Fruit fly (Drosophila melanogaster) whole organism, embryonic: ENCODE data around the gene FucTD.

Experiments
- Bgb ChIP-seq: fragments of 200-800 bp; sonication (Bioruptor generic); IDR thresholded peaks from 2 replicates; pipeline ENCODE4 v1.3.6; 2022; ENCODE audit warnings: missing biosample characterization, missing genetic modification characterization; ENCODE audit not compliant: partially characterized antibody
- C15 ChIP-seq: fragments of 200-800 bp; sonication (Bioruptor generic); IDR thresholded peaks from 3 replicates; pipeline ENCODE4 v1.3.6; 2022; ENCODE audit warnings: missing biosample characterization, missing genetic modification characterization
- CG10267 ChIP-seq: fragments of 200-800 bp; sonication (Bioruptor generic); optimal IDR thresholded peaks from 2 replicates; lab custom pipeline; 2018; ENCODE audit warnings: missing biosample characterization, mild to moderate bottlenecking, missing genetic modification characterization, moderate library complexity
- CG11504 ChIP-seq: fragments of 200-800 bp; sonication (Bioruptor generic); optimal IDR thresholded peaks from 3 replicates; lab custom pipeline; 2019; ENCODE audit warnings: missing biosample characterization, mild to moderate bottlenecking, missing genetic modification characterization, moderate library complexity
- CG12744 ChIP-seq: fragments of 200-800 bp; sonication (Bioruptor generic); optimal IDR thresholded peaks from 2 replicates; lab custom pipeline; 2016; ENCODE audit warnings: missing biosample characterization, missing genetic modification characterization
- CG13287 ChIP-seq: fragments of 200-800 bp; sonication (Bioruptor generic); IDR thresholded peaks from 2 replicates; pipeline ENCODE4 v1.3.6; 2022; ENCODE audit warnings: missing biosample characterization, missing genetic modification characterization; ENCODE audit not compliant: partially characterized antibody
- CG13296 ChIP-seq: fragments of 200-800 bp; sonication (Bioruptor generic); optimal IDR thresholded peaks from 3 replicates; lab custom pipeline; 2018; ENCODE audit warnings: missing biosample characterization, mild to moderate bottlenecking, missing genetic modification characterization
- CG15479 ChIP-seq: fragments of 200-800 bp; sonication (Bioruptor generic); optimal IDR thresholded peaks from 3 replicates; lab custom pipeline; 2019; ENCODE audit warnings: missing biosample characterization, mild to moderate bottlenecking, missing genetic modification characterization, moderate library complexity
- CG15601 ChIP-seq: fragments of 200-800 bp; sonication (Bioruptor generic); optimal IDR thresholded peaks from 3 replicates; lab custom pipeline; 2019; ENCODE audit warnings: missing biosample characterization, mild to moderate bottlenecking, missing genetic modification characterization, moderate library complexity
- CG17328 ChIP-seq: fragments of 200-800 bp; sonication (Bioruptor generic); IDR thresholded peaks from 2 replicates; pipeline ENCODE4 v1.3.6; 2022; ENCODE audit warnings: missing biosample characterization, missing genetic modification characterization
- CG17361 ChIP-seq: fragments of 200-800 bp; sonication (Bioruptor generic); IDR thresholded peaks from 3 replicates; pipeline ENCODE4 v1.3.6; 2022; ENCODE audit warnings: missing biosample characterization, missing genetic modification characterization
- CG18476 ChIP-seq: fragments of 200-800 bp; sonication (Bioruptor generic); optimal IDR thresholded peaks from 2 replicates; lab custom pipeline; 2016; ENCODE audit warnings: missing biosample characterization, mild to moderate bottlenecking, missing genetic modification characterization
- CG2129 ChIP-seq: fragments of 200-800 bp; sonication (Bioruptor generic); IDR thresholded peaks from 2 replicates; pipeline ENCODE4 v1.3.6; 2022; ENCODE audit warnings: missing biosample characterization, missing genetic modification characterization; ENCODE audit not compliant: partially characterized antibody
- CG2678 ChIP-seq: fragments of 200-800 bp; sonication (Bioruptor generic); optimal IDR thresholded peaks from 3 replicates; lab custom pipeline; 2019; ENCODE audit warnings: missing biosample characterization, mild to moderate bottlenecking, missing genetic modification characterization, moderate library complexity
- CG30403 ChIP-seq: fragments of 200-800 bp; sonication (Bioruptor generic); optimal IDR thresholded peaks from 3 replicates; lab custom pipeline; 2016; ENCODE audit warnings: missing biosample characterization, missing genetic modification characterization
- CG3065 ChIP-seq: fragments of 200-800 bp; sonication (Bioruptor generic); optimal IDR thresholded peaks from 2 replicates; lab custom pipeline; 2016; ENCODE audit warnings: missing biosample characterization, missing genetic modification characterization
- CG4360 ChIP-seq: fragments of 200-800 bp; sonication (Bioruptor generic); IDR thresholded peaks from 2 replicates; pipeline ENCODE4 v1.3.6; 2022; ENCODE audit warnings: missing biosample characterization, missing genetic modification characterization
- CG6272 ChIP-seq: fragments of 200-800 bp; sonication (Bioruptor generic); IDR thresholded peaks from 2 replicates; pipeline ENCODE4 v1.3.6; 2022; ENCODE audit warnings: missing biosample characterization, missing genetic modification characterization
- CG6654 ChIP-seq: fragments of 200-800 bp; sonication (Bioruptor generic); optimal IDR thresholded peaks from 2 replicates; lab custom pipeline; 2017; ENCODE audit warnings: missing biosample characterization, mild to moderate bottlenecking, missing genetic modification characterization
- CG7745 ChIP-seq: fragments of 200-800 bp; sonication (Bioruptor generic); optimal IDR thresholded peaks from 2 replicates; lab custom pipeline; 2018; ENCODE audit warnings: missing biosample characterization, mild to moderate bottlenecking, missing genetic modification characterization, moderate library complexity
- CG8290 ChIP-seq, 3 experiments: fragments of 200-800 bp; sonication (Bioruptor generic); optimal IDR thresholded peaks; 2 replicates each; lab custom pipeline; 2016 to 2019; ENCODE audit warnings: missing biosample characterization in 3 of 3, missing genetic modification characterization in 3 of 3, mild to moderate bottlenecking in 2 of 3, moderate library complexity in 1 of 3
- CG9609 ChIP-seq: fragments of 200-800 bp; sonication (Bioruptor generic); optimal IDR thresholded peaks from 3 replicates; lab custom pipeline; 2016; ENCODE audit warnings: missing biosample characterization, missing genetic modification characterization
- Dad ChIP-seq: fragments of 200-800 bp; sonication (Bioruptor generic); optimal IDR thresholded peaks from 3 replicates; lab custom pipeline; 2016; ENCODE audit warnings: missing biosample characterization, missing genetic modification characterization
- Dip2 ChIP-seq: fragments of 200-800 bp; sonication (Bioruptor generic); IDR thresholded peaks from 2 replicates; pipeline ENCODE4 v1.3.6; 2022; ENCODE audit warnings: missing biosample characterization, missing genetic modification characterization
- Dll ChIP-seq: fragments of 200-800 bp; sonication (Bioruptor generic); IDR thresholded peaks from 4 replicates; pipeline ENCODE4 v1.3.6; 2022; ENCODE audit warnings: missing biosample characterization, missing genetic modification characterization; ENCODE audit not compliant: partially characterized antibody
- E2f2 ChIP-seq: fragments of 200-800 bp; sonication (Bioruptor generic); IDR thresholded peaks from 2 replicates; pipeline ENCODE4 v1.3.6; 2022; ENCODE audit warnings: missing biosample characterization, missing genetic modification characterization
- Meics ChIP-seq: fragments of 200-800 bp; sonication (Bioruptor generic); optimal IDR thresholded peaks from 2 replicates; lab custom pipeline; 2017; ENCODE audit warnings: missing biosample characterization, mild to moderate bottlenecking, missing genetic modification characterization
- Nf-YC ChIP-seq: fragments of 200-800 bp; optimal IDR thresholded peaks from 3 replicates; lab custom pipeline; 2019; ENCODE audit warnings: missing biosample characterization, mild to moderate bottlenecking, missing genetic modification characterization, moderate library complexity
- Spps ChIP-seq: fragments of 200-800 bp; sonication (Bioruptor generic); optimal IDR thresholded peaks from 2 replicates; lab custom pipeline; 2018; ENCODE audit warnings: missing biosample characterization, mild to moderate bottlenecking, missing genetic modification characterization
- Xbp1 ChIP-seq: fragments of 200-800 bp; sonication (Bioruptor generic); optimal IDR thresholded peaks from 3 replicates; lab custom pipeline; 2016; ENCODE audit warnings: missing biosample characterization, mild to moderate bottlenecking, missing genetic modification characterization
- aop ChIP-seq: fragments of 200-800 bp; sonication (Bioruptor generic); IDR thresholded peaks from 2 replicates; pipeline ENCODE4 v1.3.6; 2022; ENCODE audit warnings: missing biosample characterization, missing genetic modification characterization
- ase ChIP-seq: fragments of 200-800 bp; sonication (Bioruptor generic); IDR thresholded peaks from 3 replicates; pipeline ENCODE4 v1.3.6; 2022; ENCODE audit warnings: missing biosample characterization, missing genetic modification characterization
- bab2 ChIP-seq: fragments of 200-800 bp; sonication (Bioruptor generic); optimal IDR thresholded peaks from 2 replicates; lab custom pipeline; 2016; ENCODE audit warnings: missing biosample characterization, missing genetic modification characterization
- caup ChIP-seq: fragments of 200-800 bp; sonication (Bioruptor generic); optimal IDR thresholded peaks from 3 replicates; lab custom pipeline; 2017; ENCODE audit warnings: missing biosample characterization, mild to moderate bottlenecking, missing genetic modification characterization, moderate library complexity; ENCODE audit not compliant: severe bottlenecking
- cg ChIP-seq: fragments of 200-800 bp; sonication (Bioruptor generic); optimal IDR thresholded peaks from 3 replicates; lab custom pipeline; 2019; ENCODE audit warnings: missing biosample characterization, mild to moderate bottlenecking, missing genetic modification characterization, moderate library complexity
- danr ChIP-seq: fragments of 200-800 bp; sonication (Bioruptor generic); IDR thresholded peaks from 2 replicates; pipeline ENCODE4 v1.3.6; 2022; ENCODE audit warnings: missing biosample characterization, missing genetic modification characterization
- dimm ChIP-seq: fragments of 200-800 bp; sonication (Bioruptor generic); IDR thresholded peaks from 2 replicates; pipeline ENCODE4 v1.3.6; 2022; ENCODE audit warnings: missing biosample characterization, missing genetic modification characterization
- dysf ChIP-seq: fragments of 200-800 bp; sonication (Bioruptor generic); IDR thresholded peaks from 3 replicates; pipeline ENCODE4 v1.3.6; 2022; ENCODE audit warnings: missing biosample characterization, missing genetic modification characterization
- ewg ChIP-seq: fragments of 200-800 bp; sonication (Bioruptor generic); optimal IDR thresholded peaks from 3 replicates; lab custom pipeline; 2017; ENCODE audit warnings: mild to moderate bottlenecking, missing biosample characterization, missing genetic modification reagents, missing genetic modification characterization
- ftz-f1 ChIP-seq: fragments of 200-800 bp; sonication (Bioruptor generic); optimal IDR thresholded peaks from 2 replicates; lab custom pipeline; 2016; ENCODE audit warnings: missing biosample characterization, missing genetic modification characterization
- gsb-n ChIP-seq: fragments of 200-800 bp; sonication (Bioruptor generic); optimal IDR thresholded peaks from 3 replicates; lab custom pipeline; 2018; ENCODE audit warnings: missing biosample characterization, mild to moderate bottlenecking, missing genetic modification characterization
- kay ChIP-seq: fragments of 200-800 bp; sonication (Bioruptor generic); optimal IDR thresholded peaks from 2 replicates; lab custom pipeline; 2016; ENCODE audit warnings: missing biosample characterization, missing genetic modification characterization
- peb ChIP-seq: fragments of 200-800 bp; sonication (Bioruptor generic); IDR thresholded peaks from 2 replicates; pipeline ENCODE4 v1.3.6; 2022; ENCODE audit warnings: missing biosample characterization, missing genetic modification characterization
- pzg ChIP-seq: fragments of 200-800 bp; sonication (Bioruptor generic); optimal IDR thresholded peaks from 3 replicates; lab custom pipeline; 2018; ENCODE audit warnings: missing biosample characterization, mild to moderate bottlenecking, missing genetic modification characterization, moderate library complexity
- rib ChIP-seq: fragments of 200-800 bp; sonication (Bioruptor generic); IDR thresholded peaks from 2 replicates; pipeline ENCODE4 v1.3.6; 2022; ENCODE audit warnings: missing biosample characterization, missing genetic modification characterization
- shn ChIP-seq: fragments of 200-800 bp; sonication (Bioruptor generic); optimal IDR thresholded peaks from 3 replicates; lab custom pipeline; 2016; ENCODE audit warnings: missing biosample characterization, missing genetic modification characterization
- sna ChIP-seq: fragments of 200-800 bp; sonication (Bioruptor generic); IDR thresholded peaks from 2 replicates; pipeline ENCODE4 v1.3.6; 2022; ENCODE audit warnings: missing biosample characterization, missing genetic modification characterization; ENCODE audit not compliant: partially characterized antibody
- tgo ChIP-seq: fragments of 200-800 bp; sonication (Bioruptor generic); IDR thresholded peaks from 3 replicates; pipeline ENCODE4 v1.3.6; 2022; ENCODE audit warnings: missing biosample characterization, missing genetic modification characterization
- ttk ChIP-seq: fragments of 200-800 bp; sonication (Bioruptor generic); IDR thresholded peaks from 2 replicates; pipeline ENCODE4 v2.1.2; 2022; ENCODE audit warnings: missing biosample characterization, missing genetic modification characterization
- zfh1 ChIP-seq: fragments of 200-800 bp; sonication (Bioruptor generic); IDR thresholded peaks from 3 replicates; pipeline ENCODE4 v1.3.6; 2022; ENCODE audit warnings: missing biosample characterization, missing genetic modification characterization

Gene FucTD

DNA sequence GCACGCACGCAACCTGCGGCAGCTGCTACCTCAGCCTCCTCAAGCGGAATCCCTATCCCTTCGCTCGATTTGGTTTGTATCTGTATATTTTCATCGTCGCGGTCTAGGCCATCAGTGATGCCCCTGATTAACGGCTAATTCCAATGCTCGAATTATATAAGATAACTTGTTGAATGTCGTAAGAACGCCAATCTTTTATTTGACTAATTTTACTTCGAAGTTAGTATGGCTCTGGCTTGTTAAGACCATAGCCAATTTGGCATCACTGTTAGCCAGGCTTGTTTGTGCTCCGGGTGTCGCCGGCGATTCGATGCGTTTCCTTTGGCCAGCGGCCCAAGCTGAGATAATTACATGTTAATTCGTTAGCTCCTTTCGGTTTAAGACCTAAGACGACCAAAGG is 2.0 kb upstream of the FucTD start (continued):
- no peak for TF ChIP-seq Spps (tag; lab: Kevin White, UChicago)
- TF ChIP-seq tgo (GFP tag; lab: Robert Waterston, UW): peak; percentile 43; the same call in 1 of the 3 replicates
- peak; percentile 95 for TF ChIP-seq zfh1 (GFP tag; lab: Robert Waterston, UW)
- no peak for TF ChIP-seq Dip2 (GFP tag; lab: Robert Waterston, UW)
- no peak for TF ChIP-seq caup
- peak; percentile 2 for TF ChIP-seq CG3065 (GFP tag; lab: Kevin White, UChicago)
- peak; percentile 70 for TF ChIP-seq peb (GFP tag; lab: Robert Waterston, UW)
- peak; percentile 13; the same call in 1 of the 2 replicates for TF ChIP-seq E2f2 (GFP tag; lab: Robert Waterston, UW)
- peak; percentile 14 for TF ChIP-seq CG9609 (GFP tag; lab: Kevin White, UChicago)
- no peak for TF ChIP-seq CG11504 (tag; lab: Kevin White, UChicago)
- no peak for TF ChIP-seq sna (GFP tag; lab: Robert Waterston, UW)
- TF ChIP-seq pzg (GFP tag; lab: Kevin White, UChicago): no peak
- TF ChIP-seq CG2678 (tag; lab: Kevin White, UChicago): peak; percentile 13
- no peak for TF ChIP-seq ewg (GFP tag; lab: Kevin White, UChicago)
- TF ChIP-seq Xbp1 (GFP tag; lab: Kevin White, UChicago): peak; percentile 40
- TF ChIP-seq C15: 0 out of 3 replicates have a peak, but pooled peaks have one; percentile 18
- no peak for TF ChIP-seq danr
- no peak for TF ChIP-seq dimm
- no peak for TF ChIP-seq Bgb (GFP tag; lab: Robert Waterston, UW)
- TF ChIP-seq CG13287 (GFP tag; lab: Robert Waterston, UW): no peak
- TF ChIP-seq CG2129: no peak
- TF ChIP-seq CG17328 (GFP tag; lab: Robert Waterston, UW): peak; percentile 81
- peak; percentile 23 for TF ChIP-seq CG15601 (tag; lab: Kevin White, UChicago)
- TF ChIP-seq CG10267 (tag; lab: Kevin White, UChicago): peak; percentile 37
- TF ChIP-seq Dll (GFP tag; lab: Robert Waterston, UW): no peak
- TF ChIP-seq ttk (GFP tag; lab: Robert Waterston, UW): peak; percentile 54
- TF ChIP-seq CG13296: no peak
- TF ChIP-seq gsb-n: peak; percentile 70
- TF ChIP-seq Meics (GFP tag; lab: Kevin White, UChicago): no peak
- peak; percentile 15 for TF ChIP-seq CG8290 (GFP tag; optimal IDR thresholded peaks at IDR 0.05; lab: Kevin White, UChicago)
- TF ChIP-seq CG8290 (tag; optimal IDR thresholded peaks at IDR 0.05; lab: Kevin White, UChicago): peak in 1 of 2 experiments; percentile 55
- no peak for TF ChIP-seq Dad
- no peak for TF ChIP-seq shn (GFP tag; lab: Kevin White, UChicago)
- TF ChIP-seq CG6654: no peak
- no peak for TF ChIP-seq kay (GFP tag; lab: Kevin White, UChicago)
- TF ChIP-seq CG7745 (tag; lab: Kevin White, UChicago): no peak
- TF ChIP-seq bab2 (GFP tag; lab: Kevin White, UChicago): no peak
- TF ChIP-seq CG4360 (GFP tag; lab: Robert Waterston, UW): peak; percentile 48; the same call in 1 of the 2 replicates
- no peak for TF ChIP-seq CG15479 (GFP tag; lab: Kevin White, UChicago)
- TF ChIP-seq cg (GFP tag; lab: Kevin White, UChicago): no peak
- TF ChIP-seq ase (GFP tag; lab: Robert Waterston, UW): no peak
- no peak for TF ChIP-seq CG6272 (GFP tag; lab: Robert Waterston, UW)
- no peak for TF ChIP-seq CG18476 (GFP tag; lab: Kevin White, UChicago)
- TF ChIP-seq CG30403 (GFP tag; lab: Kevin White, UChicago): peak; percentile 20
- TF ChIP-seq ftz-f1: no peak
- TF ChIP-seq CG12744: no peak
- 0 out of 2 replicates have a peak, but pooled peaks have one; percentile 25 for TF ChIP-seq aop (GFP tag; lab: Robert Waterston, UW)
- TF ChIP-seq dysf (GFP tag; lab: Robert Waterston, UW): 0 out of 3 replicates have a peak, but pooled peaks have one; percentile 48
- TF ChIP-seq Nf-YC (tag; lab: Kevin White, UChicago): no peak
- no peak for TF ChIP-seq rib (GFP tag; lab: Robert Waterston, UW)
- peak; percentile 56; the same call in 2 of the 3 replicates for TF ChIP-seq CG17361
